Fruit fly (Drosophila melanogaster): ENCODE results near the gene dop.
A peak's percentile ranks its signal among the peaks of the same experiment; 100 is the strongest.

dop gene

dm6 chr3L:15537916-15538581, 27.8 kb upstream of the dop start:
- peak; percentile 63 for TF ChIP-seq CG15601 (tag; optimal IDR thresholded peaks at IDR 0.05)
- TF ChIP-seq CG1647 (GFP tag; optimal IDR thresholded peaks at IDR 0.05) = peak; percentile 19
- peak; percentile 68 for TF ChIP-seq lab (GFP tag; optimal IDR thresholded peaks at IDR 0.05)
- TF ChIP-seq CG16815 (GFP tag; optimal IDR thresholded peaks at IDR 0.05) = peak; percentile 52
- TF ChIP-seq CG31365 (tag; optimal IDR thresholded peaks at IDR 0.05) = no peak
- peak; percentile 70 for TF ChIP-seq CG9437 (GFP tag; optimal IDR thresholded peaks at IDR 0.05)
- TF ChIP-seq Bteb2 (GFP tag; optimal IDR thresholded peaks at IDR 0.05) = peak; percentile 46
- TF ChIP-seq CG1529 (GFP tag; optimal IDR thresholded peaks at IDR 0.05) = peak; percentile 58
- TF ChIP-seq al (GFP tag; IDR thresholded peaks at IDR 0.05) = no peak
- peak; percentile 55 for TF ChIP-seq CG5180 (GFP tag; optimal IDR thresholded peaks at IDR 0.05)
- peak; percentile 35 for TF ChIP-seq CG10462 (GFP tag; optimal IDR thresholded peaks at IDR 0.05)
- TF ChIP-seq MTF-1 (GFP tag; optimal IDR thresholded peaks at IDR 0.05; ENCODE audit: borderline replicate concordance) = no peak
- peak; percentile 63 for TF ChIP-seq lilli (GFP tag; optimal IDR thresholded peaks at IDR 0.05)
- no peak for TF ChIP-seq CG10543 (GFP tag; optimal IDR thresholded peaks at IDR 0.05)
- no peak for TF ChIP-seq Dp (GFP tag; optimal IDR thresholded peaks at IDR 0.05)
- no peak for TF ChIP-seq schlank (tag; optimal IDR thresholded peaks at IDR 0.05)
- 0 out of 2 replicates have a peak, but pooled peaks have one; percentile 16 for TF ChIP-seq Awh (GFP tag; IDR thresholded peaks at IDR 0.05)
- no peak for TF ChIP-seq CG11247 (GFP tag; IDR thresholded peaks at IDR 0.05)
- no peak for TF ChIP-seq CG32767 (GFP tag; IDR thresholded peaks at IDR 0.05)
- TF ChIP-seq CG4404 (GFP tag; IDR thresholded peaks at IDR 0.05) = peak; percentile 50
- TF ChIP-seq CG10654 (GFP tag; optimal IDR thresholded peaks at IDR 0.05) = peak; percentile 33
- TF ChIP-seq CG15269 (tag; optimal IDR thresholded peaks at IDR 0.05) = peak; percentile 78
- no peak for TF ChIP-seq NFAT (GFP tag; IDR thresholded peaks at IDR 0.05)
- no peak for TF ChIP-seq Ets97D (GFP tag; optimal IDR thresholded peaks at IDR 0.05)
- peak; percentile 51 for TF ChIP-seq gcm (GFP tag; optimal IDR thresholded peaks at IDR 0.05)
- TF ChIP-seq ranshi (GFP tag; IDR thresholded peaks at IDR 0.05) = peak; percentile 12; the same call in 1 of the 2 replicates
- no peak for TF ChIP-seq CG7271 (tag; optimal IDR thresholded peaks at IDR 0.05)
- no peak for TF ChIP-seq bigmax (GFP tag; optimal IDR thresholded peaks at IDR 0.05)
- TF ChIP-seq dati (GFP tag; IDR thresholded peaks at IDR 0.05) = no peak
- peak; percentile 42; the same call in 1 of the 2 replicates for TF ChIP-seq ara (GFP tag; IDR thresholded peaks at IDR 0.05)
- TF ChIP-seq CG18262 (tag; optimal IDR thresholded peaks at IDR 0.05) = peak; percentile 84
- TF ChIP-seq pita (GFP tag; optimal IDR thresholded peaks at IDR 0.05) = no peak
- TF ChIP-seq CG18011 (GFP tag; optimal IDR thresholded peaks at IDR 0.05) = peak; percentile 25
- peak; percentile 74 for TF ChIP-seq zen (tag; optimal IDR thresholded peaks at IDR 0.05)
- TF ChIP-seq CG18619 (GFP tag; optimal IDR thresholded peaks at IDR 0.05) = peak; percentile 66
- no peak for TF ChIP-seq Opbp (GFP tag; IDR thresholded peaks at IDR 0.05; ENCODE audit: partially characterized antibody)
- no peak for TF ChIP-seq psq (GFP tag; optimal IDR thresholded peaks at IDR 0.05)
- TF ChIP-seq CG4328 (GFP tag; optimal IDR thresholded peaks at IDR 0.05) = no peak
- TF ChIP-seq CG6689 (GFP tag; IDR thresholded peaks at IDR 0.05) = peak; percentile 78
- TF ChIP-seq hth (optimal IDR thresholded peaks at IDR 0.05) = no peak
- TF ChIP-seq C15 (GFP tag; IDR thresholded peaks at IDR 0.05) = no peak
- no peak for TF ChIP-seq CG17912 (GFP tag; optimal IDR thresholded peaks at IDR 0.05)
- TF ChIP-seq Doc2 (GFP tag; IDR thresholded peaks at IDR 0.05) = no peak
- peak; percentile 35 for TF ChIP-seq Camta (GFP tag; optimal IDR thresholded peaks at IDR 0.05)
- TF ChIP-seq nerfin-2 (GFP tag; IDR thresholded peaks at IDR 0.05; ENCODE audit: partially characterized antibody) = no peak
- TF ChIP-seq CG30431 (GFP tag; optimal IDR thresholded peaks at IDR 0.05) = peak; percentile 29
- TF ChIP-seq CG17802 (tag; optimal IDR thresholded peaks at IDR 0.05) = no peak
- TF ChIP-seq Hand (GFP tag; optimal IDR thresholded peaks at IDR 0.05) = peak; percentile 5
- peak; percentile 62 for TF ChIP-seq CG17359 (tag; optimal IDR thresholded peaks at IDR 0.05)
- no peak for TF ChIP-seq CG10565 (GFP tag; optimal IDR thresholded peaks at IDR 0.05)

Data from whole organism, embryonic.